Fruit fly (Drosophila melanogaster) whole organism, embryonic: ENCODE measurements around the gene Hou.

Experiments
- BEAF-32 ChIP-seq: fragments of 200-800 bp; sonication (Bioruptor generic); optimal IDR thresholded peaks from 3 replicates; lab custom pipeline; 2017; ENCODE audit warnings: missing biosample characterization, missing genetic modification characterization, mild to moderate bottlenecking, moderate library complexity, missing genetic modification reagents
- CG10147 ChIP-seq: fragments of 200-800 bp; sonication (Bioruptor generic); optimal IDR thresholded peaks from 2 replicates; lab custom pipeline; 2019; ENCODE audit warnings: missing biosample characterization, mild to moderate bottlenecking, missing genetic modification characterization, moderate library complexity
- CG12391 ChIP-seq: fragments of 200-800 bp; sonication (Bioruptor generic); optimal IDR thresholded peaks from 3 replicates; lab custom pipeline; 2018; ENCODE audit warnings: missing biosample characterization, mild to moderate bottlenecking, missing genetic modification characterization, moderate library complexity
- CG13424 ChIP-seq: fragments of 200-800 bp; sonication (Bioruptor generic); optimal IDR thresholded peaks from 2 replicates; lab custom pipeline; 2019; ENCODE audit warnings: missing biosample characterization, mild to moderate bottlenecking, missing genetic modification characterization, moderate library complexity
- CG14667 ChIP-seq: fragments of 200-800 bp; sonication (Bioruptor generic); IDR thresholded peaks from 2 replicates; pipeline ENCODE4 v1.3.6; 2022; ENCODE audit warnings: missing biosample characterization, missing genetic modification characterization
- CG2116 ChIP-seq: fragments of 200-800 bp; sonication (Bioruptor generic); optimal IDR thresholded peaks from 3 replicates; lab custom pipeline; 2018; ENCODE audit warnings: missing biosample characterization, mild to moderate bottlenecking, missing genetic modification characterization
- CG31388 ChIP-seq: fragments of 200-800 bp; sonication (Bioruptor generic); optimal IDR thresholded peaks from 2 replicates; lab custom pipeline; 2016; ENCODE audit warnings: missing biosample characterization, missing genetic modification characterization
- CG34422 ChIP-seq: fragments of 200-800 bp; sonication (Bioruptor generic); IDR thresholded peaks from 3 replicates; pipeline ENCODE4 v1.3.6; 2022; ENCODE audit warnings: missing biosample characterization, missing genetic modification characterization
- CG42726 ChIP-seq: fragments of 200-800 bp; sonication (Bioruptor generic); IDR thresholded peaks from 2 replicates; pipeline ENCODE4 v1.3.6; 2022; ENCODE audit warnings: missing biosample characterization, missing genetic modification characterization; ENCODE audit not compliant: partially characterized antibody
- CG4328 ChIP-seq: fragments of 200-800 bp; sonication (Bioruptor generic); optimal IDR thresholded peaks from 3 replicates; lab custom pipeline; 2017; ENCODE audit warnings: missing biosample characterization, missing genetic modification reagents, missing genetic modification characterization
- CG4360 ChIP-seq: fragments of 200-800 bp; sonication (Bioruptor generic); IDR thresholded peaks from 2 replicates; pipeline ENCODE4 v1.3.6; 2022; ENCODE audit warnings: missing biosample characterization, missing genetic modification characterization
- CG4617 ChIP-seq: fragments of 200-800 bp; sonication (Bioruptor generic); optimal IDR thresholded peaks from 3 replicates; lab custom pipeline; 2016; ENCODE audit warnings: missing biosample characterization, missing genetic modification characterization, borderline replicate concordance
- CG4820 ChIP-seq: fragments of 200-800 bp; sonication (Bioruptor generic); optimal IDR thresholded peaks from 3 replicates; lab custom pipeline; 2016; ENCODE audit warnings: missing biosample characterization, missing genetic modification characterization
- CG6689 ChIP-seq: fragments of 200-800 bp; sonication (Bioruptor generic); IDR thresholded peaks from 2 replicates; pipeline ENCODE4 v1.3.6; 2022; ENCODE audit warnings: missing biosample characterization, missing genetic modification characterization
- CG8089 ChIP-seq: fragments of 200-800 bp; sonication (Bioruptor generic); optimal IDR thresholded peaks from 3 replicates; lab custom pipeline; 2016; ENCODE audit warnings: missing biosample characterization, missing genetic modification characterization
- CG9797 ChIP-seq: fragments of 200-800 bp; sonication (Bioruptor generic); optimal IDR thresholded peaks from 3 replicates; lab custom pipeline; 2018; ENCODE audit warnings: missing biosample characterization, mild to moderate bottlenecking, missing genetic modification characterization
- Dek ChIP-seq: fragments of 200-800 bp; sonication (Bioruptor generic); optimal IDR thresholded peaks from 3 replicates; lab custom pipeline; 2019; ENCODE audit warnings: missing biosample characterization, mild to moderate bottlenecking, missing genetic modification characterization, moderate library complexity
- Doc3 ChIP-seq: fragments of 200-800 bp; sonication (Bioruptor generic); IDR thresholded peaks from 3 replicates; pipeline ENCODE4 v1.3.6; 2022; ENCODE audit warnings: missing biosample characterization, missing genetic modification characterization; ENCODE audit not compliant: partially characterized antibody
- Elba2 ChIP-seq: fragments of 200-800 bp; sonication (Bioruptor generic); optimal IDR thresholded peaks from 3 replicates; lab custom pipeline; 2016; ENCODE audit warnings: missing biosample characterization, missing genetic modification characterization
- Fer1 ChIP-seq: fragments of 200-800 bp; sonication (Bioruptor generic); optimal IDR thresholded peaks from 2 replicates; lab custom pipeline; 2017; ENCODE audit warnings: missing biosample characterization, mild to moderate bottlenecking, missing genetic modification characterization
- H15 ChIP-seq: fragments of 200-800 bp; sonication (Bioruptor generic); IDR thresholded peaks from 3 replicates; pipeline ENCODE4 v1.3.6; 2022; ENCODE audit warnings: missing biosample characterization, missing genetic modification characterization
- HLH54F ChIP-seq: fragments of 200-800 bp; sonication (Bioruptor generic); optimal IDR thresholded peaks from 3 replicates; lab custom pipeline; 2016; ENCODE audit warnings: missing biosample characterization, missing genetic modification characterization
- Hmr ChIP-seq: fragments of 200-800 bp; sonication (Bioruptor generic); optimal IDR thresholded peaks from 3 replicates; lab custom pipeline; 2017; ENCODE audit warnings: mild to moderate bottlenecking, missing biosample characterization, missing genetic modification reagents, missing genetic modification characterization
- Lhr ChIP-seq: fragments of 200-800 bp; sonication (Bioruptor generic); optimal IDR thresholded peaks from 3 replicates; lab custom pipeline; 2017; ENCODE audit warnings: mild to moderate bottlenecking, missing biosample characterization, missing genetic modification reagents, missing genetic modification characterization
- MBD-R2 ChIP-seq: fragments of 200-800 bp; sonication (Bioruptor generic); IDR thresholded peaks from 2 replicates; pipeline ENCODE4 v1.3.6; 2022; ENCODE audit warnings: missing biosample characterization, missing genetic modification characterization
- MESR4 ChIP-seq: fragments of 200-800 bp; sonication (Bioruptor generic); optimal IDR thresholded peaks from 2 replicates; lab custom pipeline; 2018; ENCODE audit warnings: missing biosample characterization, mild to moderate bottlenecking, missing genetic modification characterization, moderate library complexity
- Med ChIP-seq: fragments of 200-800 bp; sonication (Bioruptor generic); peaks from one replicate; lab custom pipeline; 2016; ENCODE audit warnings: missing biosample characterization, missing genetic modification characterization, mild to moderate bottlenecking, inconsistent platforms, moderate library complexity
- NC2β ChIP-seq: fragments of 200-800 bp; sonication (Bioruptor generic); optimal IDR thresholded peaks from 2 replicates; lab custom pipeline; 2016; ENCODE audit warnings: missing biosample characterization, missing genetic modification characterization
- Neu2 ChIP-seq: fragments of 200-800 bp; sonication (Bioruptor generic); optimal IDR thresholded peaks from 3 replicates; lab custom pipeline; 2016; ENCODE audit warnings: missing biosample characterization, missing genetic modification characterization, borderline replicate concordance
- Nf-YC ChIP-seq: fragments of 200-800 bp; optimal IDR thresholded peaks from 3 replicates; lab custom pipeline; 2019; ENCODE audit warnings: missing biosample characterization, mild to moderate bottlenecking, missing genetic modification characterization, moderate library complexity
- PHDP ChIP-seq: fragments of 200-800 bp; sonication (Bioruptor generic); optimal IDR thresholded peaks from 3 replicates; lab custom pipeline; 2018; ENCODE audit warnings: missing biosample characterization, mild to moderate bottlenecking, missing genetic modification characterization, moderate library complexity
- Scr ChIP-seq: fragments of 200-800 bp; sonication (Bioruptor generic); IDR thresholded peaks from 2 replicates; pipeline ENCODE4 v1.3.6; 2022; ENCODE audit warnings: missing biosample characterization, missing genetic modification characterization; ENCODE audit not compliant: partially characterized antibody
- Sin3A ChIP-seq: fragments of >200 bp; optimal IDR thresholded peaks from 2 replicates; lab custom pipeline; 2018
- Tbp ChIP-seq: fragments of >200 bp; optimal IDR thresholded peaks from 2 replicates; lab custom pipeline; 2018; ENCODE audit warnings: missing biosample characterization, missing genetic modification characterization
- bbx ChIP-seq: fragments of 200-800 bp; sonication (Bioruptor generic); IDR thresholded peaks from 2 replicates; pipeline ENCODE4 v1.3.6; 2022; ENCODE audit warnings: missing biosample characterization, missing genetic modification characterization; ENCODE audit not compliant: partially characterized antibody
- bcd ChIP-seq: fragments of 200-800 bp; sonication (Bioruptor generic); optimal IDR thresholded peaks from 2 replicates; lab custom pipeline; 2017; ENCODE audit warnings: missing biosample characterization, mild to moderate bottlenecking, missing genetic modification characterization
- ci ChIP-seq: fragments of 200-800 bp; sonication (Bioruptor generic); IDR thresholded peaks from 3 replicates; pipeline ENCODE4 v1.3.6; 2022; ENCODE audit warnings: missing biosample characterization, missing genetic modification characterization
- crp ChIP-seq, 2 experiments: fragments of 200-800 bp; sonication (Bioruptor generic); optimal IDR thresholded peaks; 2 replicates in 1 of 2; 3 replicates in 1 of 2; lab custom pipeline; 2017; ENCODE audit warnings: missing biosample characterization in 2 of 2, missing genetic modification characterization in 2 of 2, mild to moderate bottlenecking in 1 of 2, moderate library complexity in 1 of 2
- da ChIP-seq: fragments of 200-800 bp; sonication (Bioruptor generic); optimal IDR thresholded peaks from 2 replicates; lab custom pipeline; 2016; ENCODE audit warnings: missing biosample characterization, missing genetic modification characterization
- dati ChIP-seq: fragments of 200-800 bp; sonication (Bioruptor generic); IDR thresholded peaks from 2 replicates; pipeline ENCODE4 v1.3.6; 2022; ENCODE audit warnings: missing biosample characterization, missing genetic modification characterization
- gfzf ChIP-seq: fragments of 200-800 bp; sonication (Bioruptor generic); optimal IDR thresholded peaks from 2 replicates; lab custom pipeline; 2016; ENCODE audit warnings: missing biosample characterization, mild to moderate bottlenecking, missing genetic modification characterization, moderate library complexity
- kah ChIP-seq: fragments of 200-800 bp; sonication (Bioruptor generic); optimal IDR thresholded peaks from 2 replicates; lab custom pipeline; 2018; ENCODE audit warnings: missing biosample characterization, mild to moderate bottlenecking, missing genetic modification characterization
- kay ChIP-seq: fragments of 200-800 bp; sonication (Bioruptor generic); optimal IDR thresholded peaks from 2 replicates; lab custom pipeline; 2016; ENCODE audit warnings: missing biosample characterization, missing genetic modification characterization
- phol ChIP-seq: fragments of 200-800 bp; sonication (Bioruptor generic); optimal IDR thresholded peaks from 3 replicates; lab custom pipeline; 2018; ENCODE audit warnings: missing biosample characterization, mild to moderate bottlenecking, missing genetic modification characterization, moderate library complexity
- pzg ChIP-seq: fragments of 200-800 bp; sonication (Bioruptor generic); optimal IDR thresholded peaks from 3 replicates; lab custom pipeline; 2018; ENCODE audit warnings: missing biosample characterization, mild to moderate bottlenecking, missing genetic modification characterization, moderate library complexity
- stwl ChIP-seq: fragments of 200-800 bp; sonication (Bioruptor generic); optimal IDR thresholded peaks from 3 replicates; lab custom pipeline; 2018; ENCODE audit warnings: missing biosample characterization, mild to moderate bottlenecking, missing genetic modification characterization, moderate library complexity
- tio ChIP-seq: fragments of 200-800 bp; sonication (Bioruptor generic); optimal IDR thresholded peaks from 2 replicates; lab custom pipeline; 2017; ENCODE audit warnings: missing biosample characterization, missing genetic modification characterization, inconsistent platforms
- tll ChIP-seq, 2 experiments: fragments of 200-800 bp in 1 of 2; fragments of >200 bp in 1 of 2; sonication (Bioruptor generic) in 1 of 2; optimal IDR thresholded peaks; 2 replicates each; lab custom pipeline; 2017 to 2019; ENCODE audit warnings: missing biosample characterization in 2 of 2, missing genetic modification characterization in 2 of 2, mild to moderate bottlenecking in 1 of 2, moderate library complexity in 1 of 2
- trem ChIP-seq: fragments of 200-800 bp; optimal IDR thresholded peaks from 3 replicates; lab custom pipeline; 2019; ENCODE audit warnings: missing biosample characterization, mild to moderate bottlenecking, missing genetic modification characterization, moderate library complexity

Gene Hou

dm6 chrX:18657502-18657947, 7.3 kb upstream of the Hou start, which contains the start of gene fu (continued):
- peak; percentile 10 for TF ChIP-seq PHDP (tag; lab: Kevin White, UChicago)
- TF ChIP-seq CG4820 = peak; percentile 5
- peak; percentile 14 for TF ChIP-seq Dek (tag; lab: Kevin White, UChicago)
- TF ChIP-seq bcd (GFP tag; lab: Kevin White, UChicago) = no peak
- peak; percentile 55 for TF ChIP-seq Hmr
- TF ChIP-seq CG2116 = peak; percentile 39
- TF ChIP-seq CG9797 (GFP tag; lab: Kevin White, UChicago) = peak; percentile 60
- peak; percentile 89 for TF ChIP-seq MESR4 (GFP tag; lab: Kevin White, UChicago)
- no peak for TF ChIP-seq CG42726 (GFP tag; lab: Robert Waterston, UW)
- TF ChIP-seq Fer1 = peak; percentile 21
- TF ChIP-seq Lhr = no peak
- peak; percentile 22 for TF ChIP-seq CG4328 (GFP tag; lab: Kevin White, UChicago)
- TF ChIP-seq Tbp (GFP tag; lab: Kevin White, UChicago) = no peak
- peak; percentile 36 for TF ChIP-seq pzg (GFP tag; lab: Kevin White, UChicago)
- peak; percentile 10 for TF ChIP-seq CG10147 (GFP tag; lab: Kevin White, UChicago)
- peak; percentile 47 for TF ChIP-seq CG12391
- TF ChIP-seq MBD-R2 = peak; percentile 74

- TF ChIP-seq Sin3A (peak; percentile 28), CG34422 (0 out of 3 replicates have a peak, but pooled peaks have one; percentile 33), gfzf (peak; percentile 61), Elba2 (GFP tag; lab: Kevin White, UChicago) (peak; percentile 16), HLH54F (GFP tag; lab: Kevin White, UChicago) (no peak), Neu2 (GFP tag; lab: Kevin White, UChicago) (no peak), tio (no peak), trem (tag; lab: Kevin White, UChicago) (no peak), tll (GFP tag; optimal IDR thresholded peaks at IDR 0.05; lab: Kevin White, UChicago) (no peak), CG6689 (no peak), CG8089 (no peak), Nf-YC (no peak), kah (GFP tag; lab: Kevin White, UChicago) (no peak), dati (GFP tag; lab: Robert Waterston, UW) (no peak), CG13424 (tag; lab: Kevin White, UChicago) (no peak), pzg (GFP tag; lab: Kevin White, UChicago) (peak; percentile 42), Fer1 (no peak), bbx (GFP tag; lab: Robert Waterston, UW) (0 out of 2 replicates have a peak, but pooled peaks have one; percentile 22), ci (GFP tag; lab: Robert Waterston, UW) (peak; percentile 20; the same call in 1 of the 3 replicates), crp (GFP tag; optimal IDR thresholded peaks at IDR 0.05; lab: Kevin White, UChicago) (peak in 1 of 2 experiments; percentile 87), kay (no peak), H15 (no peak), CG4617 (GFP tag; lab: Kevin White, UChicago) (peak; percentile 24), NC2β (GFP tag; lab: Kevin White, UChicago) (no peak), da (no peak), stwl (peak; percentile 11), CG14667 (GFP tag; lab: Robert Waterston, UW) (no peak), CG31388 (no peak), phol (tag; lab: Kevin White, UChicago) (no peak), MBD-R2 (peak; percentile 88), Doc3 (peak; percentile 16; the same call in 1 of the 3 replicates), CG4360 (GFP tag; lab: Robert Waterston, UW) (no peak), BEAF-32 (peak; percentile 47), Scr (GFP tag; lab: Robert Waterston, UW) (0 out of 2 replicates have a peak, but pooled peaks have one; percentile 30), Med (GFP tag; lab: Kevin White, UChicago) (peak; percentile 53)
Observed at dm6 chrX:18657012-18657411, 6.8 kb upstream of the Hou start, which contains the start of gene CG6659. Gene CG6659 (minus strand): TSS chrX:18657286.
